Fruit fly (Drosophila melanogaster): Measurements from ENCODE around the gene CG11436.

The CG11436 gene

DNA sequence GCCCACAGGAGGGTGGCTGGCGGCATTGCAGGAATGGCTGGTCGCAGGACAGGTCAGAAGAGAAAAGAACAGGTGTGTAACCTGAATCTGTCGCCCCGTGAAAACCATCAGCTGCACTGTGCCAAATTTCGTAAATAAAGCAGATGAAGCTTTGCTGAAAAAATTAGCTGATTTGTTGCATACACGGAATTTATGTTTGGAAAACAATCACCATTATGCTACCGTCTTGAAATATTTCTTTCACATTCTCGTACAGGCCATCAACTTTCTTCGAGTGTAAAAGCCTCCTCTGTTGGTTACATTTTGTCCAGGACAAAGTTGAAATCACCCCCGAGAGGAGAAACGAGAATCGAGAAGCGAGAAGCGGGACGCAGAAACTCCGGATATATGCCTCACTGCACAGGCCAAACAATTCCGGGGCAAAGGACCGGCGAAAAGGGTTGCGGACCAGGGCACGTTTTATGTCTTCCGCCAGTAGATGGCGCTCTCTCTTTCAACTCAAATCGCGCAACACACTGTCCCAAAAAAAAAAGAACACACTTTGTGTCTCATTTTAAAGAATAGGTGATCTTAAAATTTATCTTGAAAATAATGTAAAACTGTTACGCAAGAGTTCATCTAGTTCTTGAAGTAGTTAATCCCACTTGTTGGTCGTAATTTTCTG, 8.6 kb upstream of the CG11436 start:
- TF ChIP-seq Dfd (GFP tag; optimal IDR thresholded peaks at IDR 0.05) (no peak), Abd-B (GFP tag; optimal IDR thresholded peaks at IDR 0.05) (no peak), Hr83 (GFP tag; optimal IDR thresholded peaks at IDR 0.05; ENCODE audit: poor library complexity, severe bottlenecking) (no peak), psq (GFP tag; optimal IDR thresholded peaks at IDR 0.05) (peak; percentile 18), dsf (GFP tag; optimal IDR thresholded peaks at IDR 0.05; ENCODE audit: borderline replicate concordance) (no peak), Sp1 (GFP tag; optimal IDR thresholded peaks at IDR 0.05) (peak; percentile 9), GATAd (GFP tag; optimal IDR thresholded peaks at IDR 0.05) (no peak), CG9705 (GFP tag; optimal IDR thresholded peaks at IDR 0.05) (no peak), woc (GFP tag; optimal IDR thresholded peaks at IDR 0.05) (no peak), Rel (GFP tag; optimal IDR thresholded peaks at IDR 0.05) (no peak), Rel (tag; optimal IDR thresholded peaks at IDR 0.05) (no peak), Hr78 (GFP tag; optimal IDR thresholded peaks at IDR 0.05) (no peak), Vsx2 (GFP tag; optimal IDR thresholded peaks at IDR 0.05; ENCODE audit: partially characterized antibody) (no peak), lola (GFP tag; optimal IDR thresholded peaks at IDR 0.05) (no peak), Jra (GFP tag; optimal IDR thresholded peaks at IDR 0.05) (no peak), foxo (GFP tag; optimal IDR thresholded peaks at IDR 0.05) (peak in 1 of 2 experiments; percentile 35), jim (GFP tag; optimal IDR thresholded peaks at IDR 0.05) (no peak), fru (GFP tag; optimal IDR thresholded peaks at IDR 0.05) (peak; percentile 36), h (GFP tag; optimal IDR thresholded peaks at IDR 0.05) (peak; percentile 48), HLH106 (tag; optimal IDR thresholded peaks at IDR 0.05) (peak; percentile 49), rgr (GFP tag; optimal IDR thresholded peaks at IDR 0.05) (peak; percentile 31), ey (GFP tag; optimal IDR thresholded peaks at IDR 0.05) (peak; percentile 19), dl (GFP tag; optimal IDR thresholded peaks at IDR 0.05; ENCODE audit: insufficient read depth in 1 of 2, partially characterized antibody in 2 of 2) (no peak), dmrt93B (GFP tag; optimal IDR thresholded peaks at IDR 0.05) (peak; percentile 4), usp (GFP tag; optimal IDR thresholded peaks at IDR 0.05) (no peak), OdsH (GFP tag; optimal IDR thresholded peaks at IDR 0.05) (no peak), sage (GFP tag; optimal IDR thresholded peaks at IDR 0.05) (no peak), Mio (GFP tag; optimal IDR thresholded peaks at IDR 0.05) (no peak), tai (GFP tag; optimal IDR thresholded peaks at IDR 0.05) (no peak), Dif (GFP tag; optimal IDR thresholded peaks at IDR 0.05; ENCODE audit: partially characterized antibody) (no peak)

dm6 chrX:4557772-4558171, 6.1 kb upstream of the CG11436 start, which contains the start of gene CG3546:
TSS of gene CG3546 (plus strand) at chrX:4558072.
- TF ChIP-seq brk (GFP tag; optimal IDR thresholded peaks at IDR 0.05) (no peak), usp (GFP tag; optimal IDR thresholded peaks at IDR 0.05) (no peak), dl (GFP tag; optimal IDR thresholded peaks at IDR 0.05; ENCODE audit: insufficient read depth in 1 of 2, partially characterized antibody in 2 of 2) (no peak), rgr (GFP tag; optimal IDR thresholded peaks at IDR 0.05) (no peak), woc (GFP tag; optimal IDR thresholded peaks at IDR 0.05) (no peak), sv (GFP tag; optimal IDR thresholded peaks at IDR 0.05) (no peak), jim (GFP tag; optimal IDR thresholded peaks at IDR 0.05) (no peak), pan (optimal IDR thresholded peaks at IDR 0.05) (no peak), CG9705 (GFP tag; optimal IDR thresholded peaks at IDR 0.05) (no peak)

- TF ChIP-seq CG9705 (GFP tag; optimal IDR thresholded peaks at IDR 0.05) (no peak), rgr (GFP tag; optimal IDR thresholded peaks at IDR 0.05) (no peak), br (GFP tag; optimal IDR thresholded peaks at IDR 0.05) (no peak), h (GFP tag; optimal IDR thresholded peaks at IDR 0.05) (peak; percentile 42), Rel (GFP tag; optimal IDR thresholded peaks at IDR 0.05) (no peak), Rel (tag; optimal IDR thresholded peaks at IDR 0.05) (peak; percentile 46), HLH106 (tag; optimal IDR thresholded peaks at IDR 0.05) (no peak)
Observed at dm6 chrX:4555833-4556232, 4.2 kb upstream of the CG11436 start.

DNA sequence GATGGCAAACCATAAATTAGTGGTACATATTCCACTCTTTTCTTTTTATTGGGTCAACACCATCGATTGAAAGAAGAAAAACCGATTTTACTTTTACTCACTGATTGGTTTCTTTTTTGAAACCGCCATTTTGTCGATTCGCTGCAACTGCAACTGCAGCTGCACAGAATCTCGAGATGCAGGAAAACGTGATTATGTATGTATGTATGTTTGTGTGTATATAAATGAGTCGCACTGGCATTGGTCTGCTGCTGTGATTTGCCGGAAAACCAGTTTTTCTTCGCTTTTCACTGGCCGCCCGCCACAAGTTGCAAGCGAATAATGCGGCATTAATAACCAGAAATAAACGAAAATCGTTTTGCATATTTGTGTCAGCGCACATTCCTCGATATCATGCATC, 3.0 kb upstream of the CG11436 start:
- TF ChIP-seq HLH106 (tag; optimal IDR thresholded peaks at IDR 0.05) (no peak), Hr83 (GFP tag; optimal IDR thresholded peaks at IDR 0.05; ENCODE audit: poor library complexity, severe bottlenecking) (no peak), dmrt93B (GFP tag; optimal IDR thresholded peaks at IDR 0.05) (no peak)
